Worm (Caenorhabditis elegans): ENCODE data around the gene C29H12.2.

ce11 chrII:6173400-6173799 is 49.8 kb downstream of the C29H12.2 start, which contains the start of gene F40H3.2:
- no peak for TF ChIP-seq lsy-2 (tag; optimal IDR thresholded peaks at IDR 0.05)
- no peak for TF ChIP-seq egl-27 (tag; optimal IDR thresholded peaks at IDR 0.05)
- TF ChIP-seq lin-39 (tag; optimal IDR thresholded peaks at IDR 0.05), result no peak
- TF ChIP-seq Y55F3AM.14 (GFP tag; optimal IDR thresholded peaks at IDR 0.05), result no peak
- no peak for TF ChIP-seq nhr-237 (tag; optimal IDR thresholded peaks at IDR 0.05)
- TF ChIP-seq lin-11 (tag; optimal IDR thresholded peaks at IDR 0.05), result no peak
- no peak for TF ChIP-seq nhr-11 (tag; optimal IDR thresholded peaks at IDR 0.05)
- no peak for TF ChIP-seq F13H6.1 (tag; optimal IDR thresholded peaks at IDR 0.05)
- no peak for TF ChIP-seq ztf-11 (tag; optimal IDR thresholded peaks at IDR 0.05)

Data from whole organism, L2 larva.